Worm (Caenorhabditis elegans): ENCODE measurements around the gene Y45F10C.1.

ce11 chrIV:13647558-13647957, 11.8 kb downstream of the Y45F10C.1 start, which contains the start of gene ule-4:
- TF ChIP-seq dao-5 (tag; optimal IDR thresholded peaks at IDR 0.05) (no peak), him-1 (tag; optimal IDR thresholded peaks at IDR 0.05) (no peak), W03F9.2 (tag; optimal IDR thresholded peaks at IDR 0.05) (no peak)

Data from whole organism, L4/young adult.